Worm (Caenorhabditis elegans): ENCODE results near the gene str-151.

DNA sequence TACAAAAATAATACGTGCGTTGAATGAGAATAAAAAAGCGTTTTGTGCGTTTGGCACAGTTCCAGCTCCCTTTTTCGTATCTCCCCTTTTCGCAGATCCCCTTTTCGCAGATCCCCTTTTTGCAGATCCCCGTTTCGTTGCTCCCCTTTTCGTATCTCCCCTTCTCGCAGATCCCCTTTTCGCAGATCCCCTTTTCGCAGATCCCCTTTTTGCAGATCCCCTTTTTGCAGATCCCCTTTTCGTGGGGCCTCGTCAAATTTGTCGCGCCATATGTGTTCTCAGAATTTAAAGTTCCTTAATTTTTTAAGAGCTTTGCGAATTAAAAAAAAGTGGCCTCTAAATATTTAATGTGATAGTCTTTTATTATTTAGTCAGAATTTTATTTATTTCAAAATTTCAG is 23.1 kb upstream of the str-151 start, which contains the start of gene Y32B12B.4:
- TF ChIP-seq snpc-4 (GFP tag; optimal IDR thresholded peaks at IDR 0.05) (no peak), snpc-4 (tag; optimal IDR thresholded peaks at IDR 0.05) (no peak), egrh-3 (GFP tag; IDR thresholded peaks at IDR 0.05) (0 out of 2 replicates have a peak, but pooled peaks have one; percentile 5), ekl-4 (GFP tag; IDR thresholded peaks at IDR 0.05) (no peak), ceh-58 (GFP tag; IDR thresholded peaks at IDR 0.05) (no peak), nhr-80 (tag; optimal IDR thresholded peaks at IDR 0.05) (no peak), ets-4 (GFP tag; optimal IDR thresholded peaks at IDR 0.05) (no peak)
